Fruit fly (Drosophila melanogaster) whole organism, wandering third instar larva: ENCODE data around the gene Sap47.

Experiments used
- CrebA ChIP-seq: fragments of 200-800 bp; sonication (Bioruptor generic); optimal IDR thresholded peaks from 2 replicates; lab custom pipeline; 2016; ENCODE audit warnings: missing biosample characterization, mild to moderate bottlenecking, missing genetic modification characterization, borderline replicate concordance
- Hr78 ChIP-seq: fragments of >200 bp; optimal IDR thresholded peaks from 2 replicates; lab custom pipeline; 2017; ENCODE audit warnings: missing biosample characterization, missing genetic modification characterization
- Rel ChIP-seq, 2 experiments: fragments of 200-800 bp; sonication (Bioruptor generic) in 1 of 2; optimal IDR thresholded peaks; 2 replicates in 1 of 2; 3 replicates in 1 of 2; lab custom pipeline; 2016 to 2019; ENCODE audit warnings: mild to moderate bottlenecking in 2 of 2, missing biosample characterization in 2 of 2, missing genetic modification characterization in 2 of 2, moderate library complexity in 1 of 2
- br ChIP-seq: fragments of 200-800 bp; sonication (Bioruptor generic); optimal IDR thresholded peaks from 2 replicates; lab custom pipeline; 2016; ENCODE audit warnings: missing biosample characterization, missing genetic modification characterization
- h ChIP-seq: fragments of 200-800 bp; sonication (Bioruptor generic); optimal IDR thresholded peaks from 3 replicates; lab custom pipeline; 2016; ENCODE audit warnings: missing biosample characterization, mild to moderate bottlenecking, missing genetic modification characterization
- pan ChIP-seq: fragments of >200 bp; optimal IDR thresholded peaks from 2 replicates; lab custom pipeline; 2017

Sap47 gene

dm6 chr3R:16010009-16010505 lies 75.2 kb downstream of the Sap47 start:
- no peak for TF ChIP-seq pan (lab: Kevin White, UChicago)
- peak; percentile 63 for TF ChIP-seq br (GFP tag; lab: Kevin White, UChicago)
- no peak for TF ChIP-seq Rel (GFP tag; optimal IDR thresholded peaks at IDR 0.05; lab: Kevin White, UChicago)
- peak; percentile 80 for TF ChIP-seq Rel (tag; optimal IDR thresholded peaks at IDR 0.05; lab: Kevin White, UChicago)
- peak; percentile 12 for TF ChIP-seq CrebA (GFP tag; lab: Kevin White, UChicago)
- no peak for TF ChIP-seq Hr78
- TF ChIP-seq h (GFP tag; lab: Kevin White, UChicago), result peak; percentile 48
